Worm (Caenorhabditis elegans) whole organism, L1 larva: ENCODE results near the gene ceh-10.

Experiments used
- F16B12.6 ChIP-seq: fragments of 150-350 bp; optimal IDR thresholded peaks from 2 replicates; lab custom pipeline; 2014; ENCODE audit warnings: missing biosample characterization, missing genetic modification characterization
- aha-1 ChIP-seq: fragments of 150-350 bp; optimal IDR thresholded peaks from 2 replicates; lab custom pipeline; 2014; ENCODE audit warnings: missing biosample characterization, missing genetic modification characterization
- ama-1 ChIP-seq: fragments of 150-350 bp; optimal IDR thresholded peaks from 2 replicates; lab custom pipeline; 2014
- blmp-1 ChIP-seq: fragments of 150-350 bp; optimal IDR thresholded peaks from 2 replicates; lab custom pipeline; 2014; ENCODE audit warnings: missing biosample characterization, missing genetic modification characterization
- ceh-63 ChIP-seq: fragments of 200-800 bp; sonication (Bioruptor generic); optimal IDR thresholded peaks from 2 replicates; lab custom pipeline; 2018; ENCODE audit warnings: mild to moderate bottlenecking, missing genetic modification characterization, missing compliant biosample characterization
- ceh-82 ChIP-seq, 3 experiments: fragments of 150-350 bp in 1 of 3; sonication (generic microtip) in 2 of 3; optimal IDR thresholded peaks; 2 replicates each; lab custom pipeline; 2014 to 2017; ENCODE audit warnings: missing biosample characterization in 3 of 3, missing genetic modification characterization in 3 of 3
- ceh-88 ChIP-seq: fragments of 200-800 bp; sonication (Bioruptor generic); IDR thresholded peaks from 2 replicates; pipeline ENCODE4 v1.3.6; 2022; ENCODE audit warnings: missing genetic modification characterization, missing compliant biosample characterization
- ceh-90 ChIP-seq: sonication (generic microtip); optimal IDR thresholded peaks from 2 replicates; lab custom pipeline; 2016; ENCODE audit warnings: missing genetic modification characterization, missing compliant biosample characterization
- ces-1 ChIP-seq: fragments of 150-350 bp; optimal IDR thresholded peaks from 2 replicates; lab custom pipeline; 2014; ENCODE audit warnings: missing biosample characterization, missing genetic modification reagents, missing genetic modification characterization
- efl-1 ChIP-seq, 4 experiments: fragments of 150-350 bp; optimal IDR thresholded peaks in 3 of 4; peaks in 1 of 4; 1 replicate in 1 of 4; 2 replicates in 3 of 4; lab custom pipeline; 2014; ENCODE audit warnings: missing biosample characterization in 2 of 4, missing genetic modification characterization in 2 of 4, missing genetic modification reagents in 2 of 4
- egl-27 ChIP-seq, 2 experiments: fragments of 150-350 bp in 1 of 2; sonication (generic microtip); optimal IDR thresholded peaks; 3 replicates each; lab custom pipeline; 2017 to 2018; ENCODE audit warnings: missing biosample characterization in 2 of 2, missing genetic modification characterization in 2 of 2, missing genetic modification reagents in 2 of 2
- ets-5 ChIP-seq: fragments of 200-800 bp; sonication (Bioruptor generic); IDR thresholded peaks from 2 replicates; pipeline ENCODE4 v1.3.6; 2022; ENCODE audit warnings: missing genetic modification characterization, missing compliant biosample characterization
- fkh-10 ChIP-seq: sonication (generic microtip); optimal IDR thresholded peaks from 2 replicates; lab custom pipeline; 2017; ENCODE audit warnings: missing biosample characterization, missing genetic modification reagents, missing genetic modification characterization
- fkh-4 ChIP-seq: sonication (generic microtip); optimal IDR thresholded peaks from 2 replicates; lab custom pipeline; 2016; ENCODE audit warnings: missing compliant biosample characterization, missing genetic modification characterization, borderline replicate concordance
- fkh-8 ChIP-seq: sonication (generic microtip); optimal IDR thresholded peaks from 2 replicates; lab custom pipeline; 2016; ENCODE audit warnings: mild to moderate bottlenecking, missing genetic modification characterization, missing compliant biosample characterization
- fos-1 ChIP-seq: fragments of 150-350 bp; optimal IDR thresholded peaks from 2 replicates; lab custom pipeline; 2014; ENCODE audit warnings: missing biosample characterization, missing genetic modification characterization
- grh-1 ChIP-seq: fragments of 200-800 bp; sonication (Bioruptor generic); IDR thresholded peaks from 2 replicates; pipeline ENCODE4 v1.3.6; 2022; ENCODE audit warnings: missing genetic modification reagents, missing genetic modification characterization, missing compliant biosample characterization
- hlh-17 ChIP-seq: fragments of 200-800 bp; sonication (Bioruptor generic); optimal IDR thresholded peaks from 2 replicates; lab custom pipeline; 2018; ENCODE audit warnings: missing genetic modification characterization, mild to moderate bottlenecking, missing compliant biosample characterization, moderate library complexity, borderline replicate concordance
- hlh-4 ChIP-seq: sonication (generic microtip); optimal IDR thresholded peaks from 2 replicates; lab custom pipeline; 2016; ENCODE audit warnings: mild to moderate bottlenecking, missing genetic modification characterization, missing compliant biosample characterization
- hpl-2 ChIP-seq: fragments of 150-350 bp; optimal IDR thresholded peaks from 2 replicates; lab custom pipeline; 2014; ENCODE audit warnings: missing biosample characterization, missing genetic modification reagents, missing genetic modification characterization
- isw-1 ChIP-seq: fragments of 200-800 bp; sonication (Bioruptor generic); IDR thresholded peaks from 2 replicates; pipeline ENCODE4 v1.3.6; 2022; ENCODE audit warnings: missing genetic modification characterization, missing compliant biosample characterization
- jun-1 ChIP-seq: fragments of 150-350 bp; optimal IDR thresholded peaks from 2 replicates; lab custom pipeline; 2014; ENCODE audit warnings: missing biosample characterization, missing genetic modification reagents, missing genetic modification characterization
- lin-14 ChIP-seq: fragments of 200-800 bp; sonication (Bioruptor generic); optimal IDR thresholded peaks from 2 replicates; lab custom pipeline; 2018; ENCODE audit warnings: mild to moderate bottlenecking, missing genetic modification characterization, moderate library complexity, missing compliant biosample characterization
- lin-39 ChIP-seq: fragments of 150-350 bp; optimal IDR thresholded peaks from 2 replicates; lab custom pipeline; 2014; ENCODE audit warnings: missing biosample characterization, missing genetic modification reagents, missing genetic modification characterization
- lsy-2 ChIP-seq, 2 experiments: fragments of 150-350 bp; optimal IDR thresholded peaks; 2 replicates each; lab custom pipeline; 2014; ENCODE audit warnings: missing biosample characterization in 2 of 2, missing genetic modification characterization in 2 of 2
- mdl-1 ChIP-seq, 2 experiments: fragments of 150-350 bp; optimal IDR thresholded peaks; 2 replicates each; lab custom pipeline; 2014 to 2017; ENCODE audit warnings: missing biosample characterization in 2 of 2, missing genetic modification characterization in 2 of 2, inconsistent platforms in 1 of 2
- mep-1 ChIP-seq: fragments of 150-350 bp; optimal IDR thresholded peaks from 2 replicates; lab custom pipeline; 2014; ENCODE audit warnings: missing biosample characterization, missing genetic modification characterization
- nhr-12 ChIP-seq: sonication (generic microtip); optimal IDR thresholded peaks from 2 replicates; lab custom pipeline; 2017; ENCODE audit warnings: missing biosample characterization, missing genetic modification characterization
- nhr-19 ChIP-seq: fragments of 200-800 bp; sonication (Bioruptor generic); conservative IDR thresholded peaks from 2 replicates; pipeline ENCODE4 v1.3.6; 2022; ENCODE audit warnings: missing genetic modification characterization, missing compliant biosample characterization
- nhr-20 ChIP-seq: sonication (generic microtip); optimal IDR thresholded peaks from 2 replicates; lab custom pipeline; 2016; ENCODE audit warnings: mild to moderate bottlenecking, missing genetic modification characterization, missing compliant biosample characterization
- nhr-28 ChIP-seq: fragments of 150-350 bp; optimal IDR thresholded peaks from 2 replicates; lab custom pipeline; 2014; ENCODE audit warnings: missing biosample characterization, missing genetic modification characterization
- nhr-47 ChIP-seq: sonication (generic microtip); optimal IDR thresholded peaks from 2 replicates; lab custom pipeline; 2016; ENCODE audit warnings: mild to moderate bottlenecking, missing genetic modification characterization, moderate library complexity, missing compliant biosample characterization
- nhr-71 ChIP-seq: sonication (generic microtip); optimal IDR thresholded peaks from 2 replicates; lab custom pipeline; 2016; ENCODE audit warnings: mild to moderate bottlenecking, missing genetic modification characterization, moderate library complexity, missing compliant biosample characterization
- nhr-76 ChIP-seq: sonication (generic microtip); optimal IDR thresholded peaks from 2 replicates; lab custom pipeline; 2017; ENCODE audit warnings: missing biosample characterization, missing genetic modification characterization
- nhr-84 ChIP-seq: sonication (generic microtip); optimal IDR thresholded peaks from 2 replicates; lab custom pipeline; 2017; ENCODE audit warnings: missing biosample characterization, missing genetic modification characterization
- nhr-85 ChIP-seq: sonication (generic microtip); peaks from one replicate; lab custom pipeline; 2016; ENCODE audit warnings: missing genetic modification characterization, inconsistent platforms, missing compliant biosample characterization
- nhr-90 ChIP-seq: sonication (generic microtip); optimal IDR thresholded peaks from 2 replicates; lab custom pipeline; 2016; ENCODE audit warnings: mild to moderate bottlenecking, missing genetic modification characterization, missing compliant biosample characterization; ENCODE audit not compliant: poor library complexity
- rnt-1 ChIP-seq: sonication (generic microtip); optimal IDR thresholded peaks from 2 replicates; lab custom pipeline; 2016; ENCODE audit warnings: mild to moderate bottlenecking, missing genetic modification characterization, moderate library complexity, missing compliant biosample characterization
- snpc-4 ChIP-seq: fragments of 150-350 bp; optimal IDR thresholded peaks from 2 replicates; lab custom pipeline; 2014; ENCODE audit warnings: missing biosample characterization, missing genetic modification characterization
- sox-4 ChIP-seq: sonication (generic microtip); optimal IDR thresholded peaks from 2 replicates; lab custom pipeline; 2016; ENCODE audit warnings: missing genetic modification characterization, missing compliant biosample characterization
- sptf-1 ChIP-seq: fragments of 150-350 bp; optimal IDR thresholded peaks from 2 replicates; lab custom pipeline; 2014; ENCODE audit warnings: missing biosample characterization, missing genetic modification characterization
- swsn-7 ChIP-seq: sonication (generic microtip); optimal IDR thresholded peaks from 2 replicates; lab custom pipeline; 2016; ENCODE audit warnings: missing genetic modification characterization, missing compliant biosample characterization
- tbx-2 ChIP-seq: sonication (generic microtip); optimal IDR thresholded peaks from 2 replicates; lab custom pipeline; 2016; ENCODE audit warnings: missing genetic modification characterization, missing compliant biosample characterization
- tlp-1 ChIP-seq: fragments of 150-350 bp; optimal IDR thresholded peaks from 2 replicates; lab custom pipeline; 2014; ENCODE audit warnings: missing biosample characterization, missing genetic modification characterization
- unc-130 ChIP-seq: fragments of 150-350 bp; optimal IDR thresholded peaks from 2 replicates; lab custom pipeline; 2017; ENCODE audit warnings: missing biosample characterization, missing genetic modification characterization, inconsistent platforms
- unc-30 ChIP-seq: sonication (generic microtip); optimal IDR thresholded peaks from 2 replicates; lab custom pipeline; 2017; ENCODE audit warnings: missing biosample characterization, missing genetic modification characterization
- vab-15 ChIP-seq: sonication (generic microtip); optimal IDR thresholded peaks from 2 replicates; lab custom pipeline; 2017; ENCODE audit warnings: missing genotype, mild to moderate bottlenecking, missing genetic modification characterization, missing compliant biosample characterization
- xbp-1 ChIP-seq: sonication (generic microtip); optimal IDR thresholded peaks from 2 replicates; lab custom pipeline; 2016; ENCODE audit warnings: missing genetic modification characterization, missing compliant biosample characterization
- zag-1 ChIP-seq: fragments of 150-350 bp; optimal IDR thresholded peaks from 2 replicates; lab custom pipeline; 2014; ENCODE audit warnings: missing biosample characterization, missing genetic modification characterization

ceh-10 gene

DNA sequence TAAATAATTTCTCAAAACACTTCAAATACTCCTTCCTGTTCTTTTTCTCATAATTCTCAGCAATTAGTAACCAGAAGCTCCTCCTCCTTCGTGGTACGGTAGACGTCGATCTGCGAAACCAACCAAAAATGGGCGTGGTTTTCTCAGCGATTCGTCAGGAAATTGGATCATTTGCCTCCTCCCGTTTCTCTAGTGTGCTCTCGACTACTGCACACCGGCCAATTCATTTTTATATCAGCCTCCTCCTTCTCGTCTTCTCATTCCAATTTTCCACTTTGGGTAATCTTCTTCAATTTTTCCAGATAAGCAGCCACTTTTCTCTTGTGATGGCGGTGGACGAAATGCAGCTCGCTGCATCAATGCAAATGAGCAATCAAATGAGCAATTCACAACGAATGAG, at the start of gene ceh-10:
Gene ceh-10 (plus strand): TSS at position 301 of the 400 bp plus-strand sequence.
- TF ChIP-seq lin-14 (GFP tag; lab: Kevin White, UChicago), result peak; percentile 44
- TF ChIP-seq fkh-10 (GFP tag; lab: Kevin White, UChicago), result no peak
- no peak for TF ChIP-seq nhr-84 (tag; lab: Kevin White, UChicago)
- TF ChIP-seq ets-5, result no peak
- TF ChIP-seq tbx-2 (tag; lab: Kevin White, UChicago), result peak; percentile 4
- TF ChIP-seq mep-1 (tag; lab: Kevin White, UChicago), result no peak

ce11 chrIII:5750503-5750902, 48.3 kb upstream of the ceh-10 start:
- no peak for TF ChIP-seq nhr-47 (tag; lab: Kevin White, UChicago)
- no peak for TF ChIP-seq snpc-4 (tag; lab: Kevin White, UChicago)
- TF ChIP-seq lin-14 (GFP tag; lab: Kevin White, UChicago), result no peak
- no peak for TF ChIP-seq ceh-90 (tag; lab: Kevin White, UChicago)
- TF ChIP-seq ceh-88 (GFP tag; lab: Robert Waterston, UW), result no peak
- TF ChIP-seq rnt-1 (tag; lab: Kevin White, UChicago), result no peak
- TF ChIP-seq tlp-1 (tag; lab: Kevin White, UChicago), result no peak
- no peak for TF ChIP-seq vab-15
- no peak for TF ChIP-seq lsy-2 (tag; optimal IDR thresholded peaks at IDR 0.05; lab: Kevin White, UChicago)
- TF ChIP-seq nhr-28 (tag; lab: Kevin White, UChicago), result no peak
- TF ChIP-seq grh-1, result no peak
- TF ChIP-seq nhr-85, result no peak
- no peak for TF ChIP-seq fkh-4 (tag; lab: Kevin White, UChicago)
- TF ChIP-seq, all 84 proteins: peak for 0

- TF ChIP-seq zag-1 (no peak), mdl-1 (tag; optimal IDR thresholded peaks at IDR 0.05; lab: Kevin White, UChicago) (no peak), hpl-2 (no peak), sox-4 (tag; lab: Kevin White, UChicago) (no peak), fos-1 (tag; lab: Kevin White, UChicago) (no peak), ces-1 (no peak), F16B12.6 (no peak), egl-27 (tag; optimal IDR thresholded peaks at IDR 0.05; lab: Kevin White, UChicago) (no peak), fkh-8 (tag; lab: Kevin White, UChicago) (peak; percentile 90), tlp-1 (tag; lab: Kevin White, UChicago) (no peak), fkh-10 (GFP tag; lab: Kevin White, UChicago) (peak; percentile 42), unc-30 (no peak), hlh-4 (tag; lab: Kevin White, UChicago) (no peak), sptf-1 (no peak), swsn-7 (tag; lab: Kevin White, UChicago) (no peak), unc-130 (tag; lab: Kevin White, UChicago) (no peak), nhr-28 (tag; lab: Kevin White, UChicago) (no peak), mep-1 (tag; lab: Kevin White, UChicago) (peak; percentile 28), ceh-82 (tag; optimal IDR thresholded peaks at IDR 0.05; lab: Kevin White, UChicago) (peak in 2 of 3 experiments; percentile 53 to 66), lin-14 (GFP tag; lab: Kevin White, UChicago) (peak; percentile 89), aha-1 (tag; lab: Kevin White, UChicago) (no peak), jun-1 (tag; lab: Kevin White, UChicago) (peak; percentile 13), xbp-1 (tag; lab: Kevin White, UChicago) (no peak), isw-1 (peak; percentile 45), blmp-1 (tag; lab: Kevin White, UChicago) (no peak), nhr-76 (no peak), nhr-90 (tag; lab: Kevin White, UChicago) (no peak), lin-39 (tag; lab: Kevin White, UChicago) (no peak), ama-1 (no peak), nhr-71 (tag; lab: Kevin White, UChicago) (peak; percentile 11), nhr-84 (tag; lab: Kevin White, UChicago) (no peak), nhr-47 (tag; lab: Kevin White, UChicago) (no peak), hlh-17 (GFP tag; lab: Kevin White, UChicago) (no peak), ceh-63 (GFP tag; lab: Kevin White, UChicago) (peak; percentile 44), nhr-19 (GFP tag; lab: Robert Waterston, UW) (peak; percentile 39), ets-5 (no peak), nhr-12 (tag; lab: Kevin White, UChicago) (no peak), nhr-20 (no peak), snpc-4 (tag; lab: Kevin White, UChicago) (no peak), efl-1 (optimal IDR thresholded peaks at IDR 0.05; lab: Kevin White, UChicago) (peak; percentile 47 to 71), efl-1 (GFP tag; optimal IDR thresholded peaks at IDR 0.05 in 1 of 2; lab: Kevin White, UChicago) (peak in 1 of 2 experiments; percentile 1)
Measured at ce11 chrIII:5755204-5755603, 43.6 kb upstream of the ceh-10 start, which contains the start of gene ida-1. ida-1 (plus strand) TSS chrIII:5755539.
